Worm (Caenorhabditis elegans) whole organism, L1 larva: ENCODE measurements around the gene eelo-2.

ENCODE experiments used
- C04F5.9 ChIP-seq: sonication (generic microtip); optimal IDR thresholded peaks from 2 replicates; lab custom pipeline; 2016; ENCODE audit warnings: missing genetic modification characterization, missing compliant biosample characterization
- C16A3.4 ChIP-seq: fragments of 150-350 bp; optimal IDR thresholded peaks from 2 replicates; lab custom pipeline; 2014; ENCODE audit warnings: missing biosample characterization, missing genetic modification characterization
- C34B4.2 ChIP-seq: sonication (generic microtip); optimal IDR thresholded peaks from 2 replicates; lab custom pipeline; 2017; ENCODE audit warnings: mild to moderate bottlenecking, missing genetic modification characterization, missing compliant biosample characterization
- aha-1 ChIP-seq: fragments of 150-350 bp; optimal IDR thresholded peaks from 2 replicates; lab custom pipeline; 2014; ENCODE audit warnings: missing biosample characterization, missing genetic modification characterization
- ama-1 ChIP-seq: fragments of 150-350 bp; optimal IDR thresholded peaks from 2 replicates; lab custom pipeline; 2014
- ceh-63 ChIP-seq: fragments of 200-800 bp; sonication (Bioruptor generic); optimal IDR thresholded peaks from 2 replicates; lab custom pipeline; 2018; ENCODE audit warnings: mild to moderate bottlenecking, missing genetic modification characterization, missing compliant biosample characterization
- ceh-8 ChIP-seq: fragments of 200-800 bp; sonication (Bioruptor generic); optimal IDR thresholded peaks from 2 replicates; lab custom pipeline; 2018; ENCODE audit warnings: mild to moderate bottlenecking, missing genetic modification characterization, moderate library complexity, missing compliant biosample characterization
- ceh-88 ChIP-seq: fragments of 200-800 bp; sonication (Bioruptor generic); IDR thresholded peaks from 2 replicates; pipeline ENCODE4 v1.3.6; 2022; ENCODE audit warnings: missing genetic modification characterization, missing compliant biosample characterization
- dpl-1 ChIP-seq, 3 experiments: fragments of 150-350 bp in 2 of 3; sonication (generic microtip) in 1 of 3; optimal IDR thresholded peaks; 2 replicates each; lab custom pipeline; 2014 to 2017; ENCODE audit warnings: missing biosample characterization in 3 of 3, missing genetic modification characterization in 3 of 3, missing genetic modification reagents in 3 of 3
- dsc-1 ChIP-seq: sonication (generic microtip); optimal IDR thresholded peaks from 2 replicates; lab custom pipeline; 2016; ENCODE audit warnings: mild to moderate bottlenecking, missing genetic modification characterization, missing compliant biosample characterization
- efl-1 ChIP-seq, 4 experiments: fragments of 150-350 bp; optimal IDR thresholded peaks in 3 of 4; peaks in 1 of 4; 1 replicate in 1 of 4; 2 replicates in 3 of 4; lab custom pipeline; 2014; ENCODE audit warnings: missing biosample characterization in 2 of 4, missing genetic modification characterization in 2 of 4, missing genetic modification reagents in 2 of 4
- egl-13 ChIP-seq: sonication (generic microtip); optimal IDR thresholded peaks from 2 replicates; lab custom pipeline; 2016; ENCODE audit warnings: missing genotype, missing genetic modification reagents, missing genetic modification characterization, missing compliant biosample characterization
- elt-3 ChIP-seq, 6 experiments: fragments of 150-350 bp in 1 of 6; sonication (generic microtip); optimal IDR thresholded peaks; 2 replicates each; lab custom pipeline; 2017 to 2018; ENCODE audit warnings: missing biosample characterization in 6 of 6, missing genetic modification characterization in 6 of 6, inconsistent platforms in 1 of 6
- ets-5 ChIP-seq: fragments of 200-800 bp; sonication (Bioruptor generic); IDR thresholded peaks from 2 replicates; pipeline ENCODE4 v1.3.6; 2022; ENCODE audit warnings: missing genetic modification characterization, missing compliant biosample characterization
- fkh-8 ChIP-seq: sonication (generic microtip); optimal IDR thresholded peaks from 2 replicates; lab custom pipeline; 2016; ENCODE audit warnings: mild to moderate bottlenecking, missing genetic modification characterization, missing compliant biosample characterization
- fos-1 ChIP-seq: fragments of 150-350 bp; optimal IDR thresholded peaks from 2 replicates; lab custom pipeline; 2014; ENCODE audit warnings: missing biosample characterization, missing genetic modification characterization
- grh-1 ChIP-seq: fragments of 200-800 bp; sonication (Bioruptor generic); IDR thresholded peaks from 2 replicates; pipeline ENCODE4 v1.3.6; 2022; ENCODE audit warnings: missing genetic modification reagents, missing genetic modification characterization, missing compliant biosample characterization
- lin-14 ChIP-seq: fragments of 200-800 bp; sonication (Bioruptor generic); optimal IDR thresholded peaks from 2 replicates; lab custom pipeline; 2018; ENCODE audit warnings: mild to moderate bottlenecking, missing genetic modification characterization, moderate library complexity, missing compliant biosample characterization
- lin-15B ChIP-seq: fragments of 150-350 bp; sonication (generic microtip); optimal IDR thresholded peaks from 3 replicates; lab custom pipeline; 2014; ENCODE audit warnings: missing biosample characterization, missing genetic modification characterization
- lin-35 ChIP-seq, 2 experiments: fragments of 150-350 bp; optimal IDR thresholded peaks; 2 replicates each; lab custom pipeline; 2014; ENCODE audit warnings: missing biosample characterization in 2 of 2, missing genetic modification characterization in 2 of 2, missing genetic modification reagents in 2 of 2
- lsy-2 ChIP-seq, 2 experiments: fragments of 150-350 bp; optimal IDR thresholded peaks; 2 replicates each; lab custom pipeline; 2014; ENCODE audit warnings: missing biosample characterization in 2 of 2, missing genetic modification characterization in 2 of 2
- mab-9 ChIP-seq: fragments of 200-800 bp; sonication (Bioruptor generic); IDR thresholded peaks from 2 replicates; pipeline ENCODE4 v1.3.6; 2022; ENCODE audit warnings: missing genetic modification reagents, missing genetic modification characterization, missing compliant biosample characterization
- mep-1 ChIP-seq: fragments of 150-350 bp; optimal IDR thresholded peaks from 2 replicates; lab custom pipeline; 2014; ENCODE audit warnings: missing biosample characterization, missing genetic modification characterization
- nhr-19 ChIP-seq: fragments of 200-800 bp; sonication (Bioruptor generic); conservative IDR thresholded peaks from 2 replicates; pipeline ENCODE4 v1.3.6; 2022; ENCODE audit warnings: missing genetic modification characterization, missing compliant biosample characterization
- nhr-28 ChIP-seq: fragments of 150-350 bp; optimal IDR thresholded peaks from 2 replicates; lab custom pipeline; 2014; ENCODE audit warnings: missing biosample characterization, missing genetic modification characterization
- nhr-47 ChIP-seq: sonication (generic microtip); optimal IDR thresholded peaks from 2 replicates; lab custom pipeline; 2016; ENCODE audit warnings: mild to moderate bottlenecking, missing genetic modification characterization, moderate library complexity, missing compliant biosample characterization
- nhr-71 ChIP-seq: sonication (generic microtip); optimal IDR thresholded peaks from 2 replicates; lab custom pipeline; 2016; ENCODE audit warnings: mild to moderate bottlenecking, missing genetic modification characterization, moderate library complexity, missing compliant biosample characterization
- nhr-77 ChIP-seq: fragments of 150-350 bp; optimal IDR thresholded peaks from 2 replicates; lab custom pipeline; 2014; ENCODE audit warnings: missing biosample characterization, missing genetic modification characterization
- nhr-85 ChIP-seq: sonication (generic microtip); peaks from one replicate; lab custom pipeline; 2016; ENCODE audit warnings: missing genetic modification characterization, inconsistent platforms, missing compliant biosample characterization
- nhr-90 ChIP-seq: sonication (generic microtip); optimal IDR thresholded peaks from 2 replicates; lab custom pipeline; 2016; ENCODE audit warnings: mild to moderate bottlenecking, missing genetic modification characterization, missing compliant biosample characterization; ENCODE audit not compliant: poor library complexity
- pag-3 ChIP-seq: sonication (generic microtip); optimal IDR thresholded peaks from 2 replicates; lab custom pipeline; 2017; ENCODE audit warnings: missing genetic modification characterization, mild to moderate bottlenecking, missing compliant biosample characterization, antibody characterized with exemption, borderline replicate concordance; ENCODE audit not compliant: insufficient read depth
- pax-3 ChIP-seq: fragments of 200-800 bp; sonication (Bioruptor generic); optimal IDR thresholded peaks from 2 replicates; lab custom pipeline; 2018; ENCODE audit warnings: mild to moderate bottlenecking, missing genetic modification characterization, moderate library complexity, missing compliant biosample characterization
- rnt-1 ChIP-seq: sonication (generic microtip); optimal IDR thresholded peaks from 2 replicates; lab custom pipeline; 2016; ENCODE audit warnings: mild to moderate bottlenecking, missing genetic modification characterization, moderate library complexity, missing compliant biosample characterization
- skn-1 ChIP-seq: fragments of 150-350 bp; optimal IDR thresholded peaks from 2 replicates; lab custom pipeline; 2014; ENCODE audit warnings: missing biosample characterization, missing genetic modification characterization
- snpc-4 ChIP-seq: fragments of 150-350 bp; optimal IDR thresholded peaks from 2 replicates; lab custom pipeline; 2014; ENCODE audit warnings: missing biosample characterization, missing genetic modification characterization
- snu-23 ChIP-seq: sonication (generic microtip); optimal IDR thresholded peaks from 2 replicates; lab custom pipeline; 2016; ENCODE audit warnings: missing genetic modification characterization, missing compliant biosample characterization
- sptf-1 ChIP-seq: fragments of 150-350 bp; optimal IDR thresholded peaks from 2 replicates; lab custom pipeline; 2014; ENCODE audit warnings: missing biosample characterization, missing genetic modification characterization
- swsn-7 ChIP-seq: sonication (generic microtip); optimal IDR thresholded peaks from 2 replicates; lab custom pipeline; 2016; ENCODE audit warnings: missing genetic modification characterization, missing compliant biosample characterization
- tbx-2 ChIP-seq: sonication (generic microtip); optimal IDR thresholded peaks from 2 replicates; lab custom pipeline; 2016; ENCODE audit warnings: missing genetic modification characterization, missing compliant biosample characterization
- tlp-1 ChIP-seq: fragments of 150-350 bp; optimal IDR thresholded peaks from 2 replicates; lab custom pipeline; 2014; ENCODE audit warnings: missing biosample characterization, missing genetic modification characterization
- unc-30 ChIP-seq: sonication (generic microtip); optimal IDR thresholded peaks from 2 replicates; lab custom pipeline; 2017; ENCODE audit warnings: missing biosample characterization, missing genetic modification characterization
- unc-86 ChIP-seq: sonication (generic microtip); optimal IDR thresholded peaks from 2 replicates; lab custom pipeline; 2016; ENCODE audit warnings: missing genetic modification characterization, missing compliant biosample characterization
- unc-98 ChIP-seq: fragments of 200-800 bp; sonication (Bioruptor generic); IDR thresholded peaks from 2 replicates; pipeline ENCODE4 v1.3.6; 2022; ENCODE audit warnings: missing genetic modification characterization, missing compliant biosample characterization
- vab-15 ChIP-seq: sonication (generic microtip); optimal IDR thresholded peaks from 2 replicates; lab custom pipeline; 2017; ENCODE audit warnings: missing genotype, mild to moderate bottlenecking, missing genetic modification characterization, missing compliant biosample characterization
- xbp-1 ChIP-seq: sonication (generic microtip); optimal IDR thresholded peaks from 2 replicates; lab custom pipeline; 2016; ENCODE audit warnings: missing genetic modification characterization, missing compliant biosample characterization
- ztf-11 ChIP-seq, 2 experiments: sonication (generic microtip); optimal IDR thresholded peaks; 2 replicates each; lab custom pipeline; 2016 to 2017; ENCODE audit warnings: missing genetic modification characterization in 2 of 2, missing biosample characterization in 1 of 2, missing compliant biosample characterization in 1 of 2
- ztf-4 ChIP-seq: fragments of 150-350 bp; optimal IDR thresholded peaks from 2 replicates; lab custom pipeline; 2014; ENCODE audit warnings: missing biosample characterization, missing genetic modification characterization

The eelo-2 gene

DNA sequence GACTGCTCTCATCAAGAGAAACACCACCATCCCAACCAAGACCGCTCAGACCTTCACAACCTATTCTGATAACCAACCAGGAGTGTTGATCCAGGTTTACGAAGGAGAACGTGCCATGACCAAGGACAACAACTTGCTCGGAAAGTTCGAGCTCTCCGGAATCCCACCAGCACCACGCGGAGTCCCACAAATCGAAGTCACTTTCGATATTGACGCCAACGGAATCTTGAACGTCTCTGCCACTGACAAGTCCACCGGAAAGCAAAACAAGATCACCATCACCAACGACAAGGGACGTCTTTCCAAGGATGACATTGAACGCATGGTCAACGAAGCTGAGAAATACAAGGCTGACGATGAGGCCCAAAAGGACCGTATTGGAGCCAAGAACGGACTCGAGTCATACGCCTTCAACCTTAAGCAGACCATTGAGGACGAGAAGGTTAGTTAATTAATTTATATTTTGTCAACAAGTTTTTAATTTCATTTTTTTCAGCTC is 30.6 kb downstream of the eelo-2 start (continued):
- TF ChIP-seq aha-1 (tag; lab: Kevin White, UChicago) (no peak), fos-1 (no peak), pax-3 (tag; lab: Kevin White, UChicago) (no peak), ztf-11 (tag; optimal IDR thresholded peaks at IDR 0.05; lab: Kevin White, UChicago) (no peak), C04F5.9 (tag; lab: Kevin White, UChicago) (no peak), ceh-63 (no peak), dsc-1 (tag; lab: Kevin White, UChicago) (no peak), ceh-8 (no peak), lin-35 (GFP tag; optimal IDR thresholded peaks at IDR 0.05; lab: Kevin White, UChicago) (peak in 1 of 2 experiments; percentile 0), nhr-85 (peak; percentile 86)
- TF ChIP-seq, all 84 proteins: peak for 6

DNA sequence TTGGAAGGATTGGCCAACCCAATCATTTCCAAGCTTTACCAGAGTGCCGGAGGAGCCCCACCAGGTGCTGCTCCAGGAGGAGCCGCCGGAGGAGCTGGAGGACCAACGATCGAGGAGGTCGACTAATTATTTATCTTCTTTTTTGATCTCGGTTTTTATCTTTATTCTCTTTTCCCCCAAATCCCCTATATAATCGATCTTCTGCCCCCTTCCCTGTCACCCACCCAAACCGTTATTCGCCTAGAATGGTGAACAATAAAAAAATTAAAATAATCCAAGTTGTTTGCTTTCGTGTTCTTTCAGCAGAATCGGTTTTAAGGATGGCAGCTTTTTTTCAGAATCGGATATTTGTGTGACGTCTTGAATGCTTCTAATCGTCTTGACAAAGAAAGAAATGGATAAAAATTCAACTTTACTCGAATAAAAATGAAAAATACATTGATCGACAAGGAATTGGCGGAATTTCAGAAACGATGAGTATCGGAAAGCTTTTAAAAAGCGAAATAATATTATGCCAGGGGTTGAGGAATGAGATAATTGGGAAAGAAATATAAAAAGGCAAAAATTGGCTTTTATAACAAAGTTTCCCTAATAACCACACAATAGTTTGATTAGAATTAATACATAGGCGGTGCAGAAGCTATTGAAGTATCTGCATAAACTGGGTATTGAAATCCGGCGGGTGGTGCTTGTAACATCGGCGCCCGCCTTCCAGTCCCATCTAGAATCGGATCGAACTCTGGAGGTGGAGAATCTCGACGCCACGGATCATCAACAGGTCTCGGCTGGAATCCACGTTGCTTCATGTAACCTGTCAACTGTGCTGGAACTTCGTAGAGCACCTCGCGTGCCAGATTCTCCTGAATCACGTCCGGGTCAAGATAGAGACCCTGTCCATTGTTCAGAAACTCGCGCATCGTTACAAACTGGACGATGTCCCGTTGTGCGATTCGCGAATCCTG is 31.4 kb downstream of the eelo-2 start:
- TF ChIP-seq dsc-1 (tag; lab: Kevin White, UChicago): peak; percentile 60
- peak; percentile 76 for TF ChIP-seq skn-1 (tag; lab: Kevin White, UChicago)
- TF ChIP-seq dpl-1 (GFP tag; optimal IDR thresholded peaks at IDR 0.05; lab: Kevin White, UChicago): peak in 2 of 3 experiments; percentile 22 to 28
- peak; percentile 68 to 75 for TF ChIP-seq lsy-2 (tag; optimal IDR thresholded peaks at IDR 0.05; lab: Kevin White, UChicago)
- TF ChIP-seq efl-1 (optimal IDR thresholded peaks at IDR 0.05; lab: Kevin White, UChicago): peak in 1 of 2 experiments; percentile 16
- TF ChIP-seq efl-1 (GFP tag; optimal IDR thresholded peaks at IDR 0.05 in 1 of 2; lab: Kevin White, UChicago): peak; percentile 21 to 92
- TF ChIP-seq fkh-8 (tag; lab: Kevin White, UChicago): peak; percentile 65
- TF ChIP-seq unc-86: peak; percentile 32
- TF ChIP-seq ama-1 (lab: Kevin White, UChicago): peak; percentile 99
- TF ChIP-seq pag-3: peak; percentile 25
- peak; percentile 14 for TF ChIP-seq lin-15B
- TF ChIP-seq nhr-47 (tag; lab: Kevin White, UChicago): peak; percentile 54
- TF ChIP-seq vab-15 (tag; lab: Kevin White, UChicago): no peak
- peak; percentile 40 for TF ChIP-seq lin-14 (GFP tag; lab: Kevin White, UChicago)
- peak; percentile 82 for TF ChIP-seq nhr-71 (tag; lab: Kevin White, UChicago)
- no peak for TF ChIP-seq pax-3 (tag; lab: Kevin White, UChicago)
- TF ChIP-seq swsn-7: peak; percentile 72
- TF ChIP-seq nhr-28: no peak
- peak; percentile 62 for TF ChIP-seq nhr-90 (tag; lab: Kevin White, UChicago)
- peak; percentile 11 for TF ChIP-seq egl-13 (tag; lab: Kevin White, UChicago)
- TF ChIP-seq ztf-4 (tag; lab: Kevin White, UChicago): peak; percentile 58
- peak; percentile 2 for TF ChIP-seq rnt-1 (tag; lab: Kevin White, UChicago)
- peak; percentile 25 for TF ChIP-seq ceh-63
- TF ChIP-seq grh-1 (GFP tag; lab: Robert Waterston, UW): no peak
- TF ChIP-seq sptf-1 (tag; lab: Kevin White, UChicago): no peak
- no peak for TF ChIP-seq nhr-77 (tag; lab: Kevin White, UChicago)
- TF ChIP-seq xbp-1 (tag; lab: Kevin White, UChicago): peak; percentile 57
- TF ChIP-seq snpc-4 (tag; lab: Kevin White, UChicago): peak; percentile 13
- TF ChIP-seq C34B4.2 (tag; lab: Kevin White, UChicago): no peak
- TF ChIP-seq snu-23 (GFP tag; lab: Kevin White, UChicago): peak; percentile 73
- TF ChIP-seq C16A3.4: peak; percentile 17
- TF ChIP-seq ceh-8: peak; percentile 15
- TF ChIP-seq unc-30 (tag; lab: Kevin White, UChicago): peak; percentile 61
- peak; percentile 29 for TF ChIP-seq aha-1 (tag; lab: Kevin White, UChicago)
- peak in 1 of 6 experiments; percentile 44 for TF ChIP-seq elt-3 (tag; optimal IDR thresholded peaks at IDR 0.05; lab: Kevin White, UChicago)
- TF ChIP-seq ets-5 (GFP tag; lab: Robert Waterston, UW): no peak
- peak; percentile 21; the same call in 1 of the 2 replicates for TF ChIP-seq ceh-88 (GFP tag; lab: Robert Waterston, UW)
- TF ChIP-seq nhr-19: peak; percentile 61
- peak; percentile 25 for TF ChIP-seq tbx-2
- TF ChIP-seq mab-9 (GFP tag; lab: Robert Waterston, UW): no peak
- TF ChIP-seq unc-98 (GFP tag; lab: Robert Waterston, UW): no peak
- peak; percentile 91 for TF ChIP-seq mep-1 (tag; lab: Kevin White, UChicago)
- TF ChIP-seq tlp-1: no peak
